Fruit fly (Drosophila melanogaster) whole organism, embryonic: ENCODE measurements around the gene CG10597.

Experiments
- Asciz ChIP-seq: fragments of 200-800 bp; sonication (Bioruptor generic); optimal IDR thresholded peaks from 2 replicates; lab custom pipeline; 2017; ENCODE audit warnings: missing biosample characterization, mild to moderate bottlenecking, missing genetic modification characterization, missing genetic modification reagents
- Blimp-1 ChIP-seq: fragments of 200-800 bp; sonication (Bioruptor generic); optimal IDR thresholded peaks from 3 replicates; lab custom pipeline; 2018; ENCODE audit warnings: missing biosample characterization, missing genetic modification characterization, mild to moderate bottlenecking, moderate library complexity, missing genetic modification reagents
- BtbVII ChIP-seq: fragments of 200-800 bp; sonication (Bioruptor generic); optimal IDR thresholded peaks from 3 replicates; lab custom pipeline; 2017; ENCODE audit warnings: missing biosample characterization, mild to moderate bottlenecking, missing genetic modification characterization
- Bteb2 ChIP-seq: fragments of 200-800 bp; sonication (Bioruptor generic); optimal IDR thresholded peaks from 2 replicates; lab custom pipeline; 2016; ENCODE audit warnings: missing biosample characterization, missing genetic modification characterization
- CG13287 ChIP-seq: fragments of 200-800 bp; sonication (Bioruptor generic); IDR thresholded peaks from 2 replicates; pipeline ENCODE4 v1.3.6; 2022; ENCODE audit warnings: missing biosample characterization, missing genetic modification characterization; ENCODE audit not compliant: partially characterized antibody
- CG14667 ChIP-seq: fragments of 200-800 bp; sonication (Bioruptor generic); IDR thresholded peaks from 2 replicates; pipeline ENCODE4 v1.3.6; 2022; ENCODE audit warnings: missing biosample characterization, missing genetic modification characterization
- CG17385 ChIP-seq: fragments of 200-800 bp; sonication (Bioruptor generic); optimal IDR thresholded peaks from 3 replicates; lab custom pipeline; 2018; ENCODE audit warnings: missing biosample characterization, mild to moderate bottlenecking, missing genetic modification characterization
- CG17912 ChIP-seq: fragments of 200-800 bp; sonication (Bioruptor generic); optimal IDR thresholded peaks from 2 replicates; lab custom pipeline; 2018; ENCODE audit warnings: missing biosample characterization, mild to moderate bottlenecking, missing genetic modification characterization
- CG18764 ChIP-seq: fragments of 200-800 bp; sonication (Bioruptor generic); optimal IDR thresholded peaks from 3 replicates; lab custom pipeline; 2016; ENCODE audit warnings: missing biosample characterization, missing genetic modification characterization
- CG2199 ChIP-seq: fragments of 200-800 bp; sonication (Bioruptor generic); IDR thresholded peaks from 3 replicates; pipeline ENCODE4 v1.3.6; 2022; ENCODE audit warnings: missing biosample characterization, missing genetic modification characterization
- CG2678 ChIP-seq: fragments of 200-800 bp; sonication (Bioruptor generic); optimal IDR thresholded peaks from 3 replicates; lab custom pipeline; 2019; ENCODE audit warnings: missing biosample characterization, mild to moderate bottlenecking, missing genetic modification characterization, moderate library complexity
- CG30403 ChIP-seq: fragments of 200-800 bp; sonication (Bioruptor generic); optimal IDR thresholded peaks from 3 replicates; lab custom pipeline; 2016; ENCODE audit warnings: missing biosample characterization, missing genetic modification characterization
- CG31224 ChIP-seq: fragments of 200-800 bp; sonication (Bioruptor generic); IDR thresholded peaks from 2 replicates; pipeline ENCODE4 v1.3.6; 2022; ENCODE audit warnings: missing biosample characterization, missing genetic modification characterization
- CG31388 ChIP-seq: fragments of 200-800 bp; sonication (Bioruptor generic); optimal IDR thresholded peaks from 2 replicates; lab custom pipeline; 2016; ENCODE audit warnings: missing biosample characterization, missing genetic modification characterization
- CG31441 ChIP-seq: fragments of 200-800 bp; sonication (Bioruptor generic); IDR thresholded peaks from 2 replicates; pipeline ENCODE4 v1.3.6; 2022; ENCODE audit warnings: missing biosample characterization, missing genetic modification characterization
- CG34376 ChIP-seq: fragments of 200-800 bp; sonication (Bioruptor generic); optimal IDR thresholded peaks from 2 replicates; lab custom pipeline; 2018; ENCODE audit warnings: missing biosample characterization, mild to moderate bottlenecking, missing genetic modification characterization
- CG4617 ChIP-seq: fragments of 200-800 bp; sonication (Bioruptor generic); optimal IDR thresholded peaks from 3 replicates; lab custom pipeline; 2016; ENCODE audit warnings: missing biosample characterization, missing genetic modification characterization, borderline replicate concordance
- CG4820 ChIP-seq: fragments of 200-800 bp; sonication (Bioruptor generic); optimal IDR thresholded peaks from 3 replicates; lab custom pipeline; 2016; ENCODE audit warnings: missing biosample characterization, missing genetic modification characterization
- CG6254 ChIP-seq: fragments of 200-800 bp; sonication (Bioruptor generic); optimal IDR thresholded peaks from 3 replicates; lab custom pipeline; 2017; ENCODE audit warnings: mild to moderate bottlenecking, missing biosample characterization, missing genetic modification reagents, missing genetic modification characterization
- CG6683 ChIP-seq: fragments of 200-800 bp; sonication (Bioruptor generic); optimal IDR thresholded peaks from 2 replicates; lab custom pipeline; 2017; ENCODE audit warnings: missing biosample characterization, mild to moderate bottlenecking, missing genetic modification characterization, missing genetic modification reagents
- ERR ChIP-seq: fragments of 200-800 bp; sonication (Bioruptor generic); optimal IDR thresholded peaks from 2 replicates; lab custom pipeline; 2016; ENCODE audit warnings: missing biosample characterization, missing genetic modification characterization
- Hr3 ChIP-seq: fragments of 200-800 bp; sonication (Bioruptor generic); optimal IDR thresholded peaks from 3 replicates; lab custom pipeline; 2016; ENCODE audit warnings: missing biosample characterization, missing genetic modification characterization
- Hr51 ChIP-seq, 2 experiments: fragments of 200-800 bp; sonication (Bioruptor generic); optimal IDR thresholded peaks; 2 replicates in 1 of 2; 3 replicates in 1 of 2; lab custom pipeline; 2016 to 2018; ENCODE audit warnings: missing biosample characterization in 2 of 2, missing genetic modification characterization in 2 of 2, mild to moderate bottlenecking in 1 of 2, moderate library complexity in 1 of 2
- Hsf ChIP-seq: fragments of 200-800 bp; sonication (Bioruptor generic); optimal IDR thresholded peaks from 3 replicates; lab custom pipeline; 2016; ENCODE audit warnings: missing biosample characterization, missing genetic modification characterization
- Max ChIP-seq: fragments of 200-800 bp; sonication (Bioruptor generic); optimal IDR thresholded peaks from 2 replicates; lab custom pipeline; 2016; ENCODE audit warnings: missing biosample characterization, mild to moderate bottlenecking, missing genetic modification characterization
- NK7.1 ChIP-seq: fragments of 200-800 bp; sonication (Bioruptor generic); optimal IDR thresholded peaks from 3 replicates; lab custom pipeline; 2016; ENCODE audit warnings: missing biosample characterization, missing genetic modification characterization
- Neu2 ChIP-seq: fragments of 200-800 bp; sonication (Bioruptor generic); optimal IDR thresholded peaks from 3 replicates; lab custom pipeline; 2016; ENCODE audit warnings: missing biosample characterization, missing genetic modification characterization, borderline replicate concordance
- Scr ChIP-seq: fragments of 200-800 bp; sonication (Bioruptor generic); IDR thresholded peaks from 2 replicates; pipeline ENCODE4 v1.3.6; 2022; ENCODE audit warnings: missing biosample characterization, missing genetic modification characterization; ENCODE audit not compliant: partially characterized antibody
- Sox102F ChIP-seq: fragments of 200-800 bp; sonication (Bioruptor generic); optimal IDR thresholded peaks from 2 replicates; lab custom pipeline; 2018; ENCODE audit warnings: missing biosample characterization, mild to moderate bottlenecking, missing genetic modification characterization, moderate library complexity
- Ssrp ChIP-seq: fragments of 200-800 bp; sonication (Bioruptor generic); optimal IDR thresholded peaks from 2 replicates; lab custom pipeline; 2018; ENCODE audit warnings: missing biosample characterization, mild to moderate bottlenecking, missing genetic modification characterization, moderate library complexity
- Trl ChIP-seq, 3 experiments: fragments of >200 bp in 2 of 3; fragments of 200-800 bp in 1 of 3; sonication (Bioruptor generic) in 1 of 3; optimal IDR thresholded peaks; 2 replicates in 1 of 3; 3 replicates in 2 of 3; lab custom pipeline; 2016 to 2017; ENCODE audit warnings: missing biosample characterization in 1 of 3, missing genetic modification characterization in 1 of 3
- abd-A ChIP-seq: fragments of 200-800 bp; sonication (Bioruptor generic); optimal IDR thresholded peaks from 3 replicates; lab custom pipeline; 2019; ENCODE audit warnings: missing biosample characterization, mild to moderate bottlenecking, missing genetic modification characterization, moderate library complexity
- ac ChIP-seq: fragments of 200-800 bp; sonication (Bioruptor generic); optimal IDR thresholded peaks from 3 replicates; lab custom pipeline; 2017; ENCODE audit warnings: missing biosample characterization, mild to moderate bottlenecking, missing genetic modification characterization
- ash1 ChIP-seq: fragments of 200-800 bp; sonication (Bioruptor generic); optimal IDR thresholded peaks from 2 replicates; lab custom pipeline; 2018; ENCODE audit warnings: missing biosample characterization, mild to moderate bottlenecking, missing genetic modification characterization
- bab2 ChIP-seq: fragments of 200-800 bp; sonication (Bioruptor generic); optimal IDR thresholded peaks from 2 replicates; lab custom pipeline; 2016; ENCODE audit warnings: missing biosample characterization, missing genetic modification characterization
- corto ChIP-seq: fragments of 200-800 bp; sonication (Bioruptor generic); optimal IDR thresholded peaks from 2 replicates; lab custom pipeline; 2016; ENCODE audit warnings: missing biosample characterization, mild to moderate bottlenecking, missing genetic modification characterization, moderate library complexity
- crol ChIP-seq: fragments of 200-800 bp; sonication (Bioruptor generic); IDR thresholded peaks from 2 replicates; pipeline ENCODE4 v1.3.6; 2022; ENCODE audit warnings: missing biosample characterization, missing genetic modification characterization
- dysf ChIP-seq: fragments of 200-800 bp; sonication (Bioruptor generic); IDR thresholded peaks from 3 replicates; pipeline ENCODE4 v1.3.6; 2022; ENCODE audit warnings: missing biosample characterization, missing genetic modification characterization
- gcm ChIP-seq: fragments of 200-800 bp; sonication (Bioruptor generic); optimal IDR thresholded peaks from 2 replicates; lab custom pipeline; 2019; ENCODE audit warnings: missing biosample characterization, mild to moderate bottlenecking, missing genetic modification characterization, moderate library complexity
- her ChIP-seq: fragments of 200-800 bp; sonication (Bioruptor generic); optimal IDR thresholded peaks from 2 replicates; lab custom pipeline; 2016; ENCODE audit warnings: missing biosample characterization, missing genetic modification characterization
- inv ChIP-seq: fragments of 200-800 bp; sonication (Bioruptor generic); IDR thresholded peaks from 2 replicates; pipeline ENCODE4 v1.3.6; 2022; ENCODE audit warnings: missing biosample characterization, missing genetic modification characterization; ENCODE audit not compliant: partially characterized antibody
- pb ChIP-seq: fragments of 200-800 bp; sonication (Bioruptor generic); optimal IDR thresholded peaks from 3 replicates; lab custom pipeline; 2016; ENCODE audit warnings: missing biosample characterization, missing genetic modification characterization
- pho ChIP-seq: fragments of 200-800 bp; sonication (Bioruptor generic); optimal IDR thresholded peaks from 2 replicates; lab custom pipeline; 2016; ENCODE audit warnings: missing biosample characterization, missing genetic modification characterization
- sisA ChIP-seq: fragments of 200-800 bp; sonication (Bioruptor generic); IDR thresholded peaks from 2 replicates; pipeline ENCODE4 v1.3.6; 2022; ENCODE audit warnings: missing biosample characterization, missing genetic modification characterization
- slbo ChIP-seq: fragments of 200-800 bp; sonication (Bioruptor generic); IDR thresholded peaks from 2 replicates; pipeline ENCODE4 v1.3.6; 2022; ENCODE audit warnings: missing biosample characterization, missing genetic modification characterization
- sug ChIP-seq: fragments of 200-800 bp; optimal IDR thresholded peaks from 2 replicates; lab custom pipeline; 2019; ENCODE audit warnings: missing biosample characterization, mild to moderate bottlenecking, missing genetic modification characterization, moderate library complexity
- tup ChIP-seq: fragments of 200-800 bp; sonication (Bioruptor generic); optimal IDR thresholded peaks from 2 replicates; lab custom pipeline; 2016; ENCODE audit warnings: missing biosample characterization, mild to moderate bottlenecking, missing genetic modification characterization, moderate library complexity
- unc-4 ChIP-seq: fragments of 200-800 bp; sonication (Bioruptor generic); IDR thresholded peaks from 2 replicates; pipeline ENCODE4 v1.3.6; 2022; ENCODE audit warnings: missing biosample characterization, missing genetic modification characterization; ENCODE audit not compliant: partially characterized antibody
- unpg ChIP-seq: fragments of 200-800 bp; sonication (Bioruptor generic); optimal IDR thresholded peaks from 3 replicates; lab custom pipeline; 2018; ENCODE audit warnings: missing biosample characterization, mild to moderate bottlenecking, missing genetic modification characterization, moderate library complexity
- usp ChIP-seq: fragments of >200 bp; optimal IDR thresholded peaks from 2 replicates; lab custom pipeline; 2017; ENCODE audit warnings: missing biosample characterization, missing genetic modification characterization

The CG10597 gene

dm6 chrX:17187495-17187894 lies 43.3 kb downstream of the CG10597 start (continued):
- no peak for TF ChIP-seq gcm (GFP tag; lab: Kevin White, UChicago)
- TF ChIP-seq CG4820, result no peak
- peak; percentile 31 for TF ChIP-seq Blimp-1
- no peak for TF ChIP-seq Bteb2 (GFP tag; lab: Kevin White, UChicago)
- peak; percentile 48 for TF ChIP-seq unpg (GFP tag; lab: Kevin White, UChicago)
- no peak for TF ChIP-seq slbo
- no peak for TF ChIP-seq tup (GFP tag; lab: Kevin White, UChicago)
- peak; percentile 37 for TF ChIP-seq Ssrp
- TF ChIP-seq NK7.1 (GFP tag; lab: Kevin White, UChicago), result no peak
- no peak for TF ChIP-seq ac
- no peak for TF ChIP-seq usp (GFP tag; lab: Kevin White, UChicago)
- no peak for TF ChIP-seq CG31388 (GFP tag; lab: Kevin White, UChicago)
- TF ChIP-seq Hr51 (GFP tag; optimal IDR thresholded peaks at IDR 0.05; lab: Kevin White, UChicago), result peak in 1 of 2 experiments; percentile 50
- no peak for TF ChIP-seq pb (GFP tag; lab: Kevin White, UChicago)
- no peak for TF ChIP-seq her (GFP tag; lab: Kevin White, UChicago)
- TF ChIP-seq Sox102F (GFP tag; lab: Kevin White, UChicago), result peak; percentile 46
- no peak for TF ChIP-seq ash1
- peak; percentile 31; the same call in 1 of the 2 replicates for TF ChIP-seq sisA (GFP tag; lab: Robert Waterston, UW)
- TF ChIP-seq Neu2 (GFP tag; lab: Kevin White, UChicago), result no peak
- no peak for TF ChIP-seq CG4617 (GFP tag; lab: Kevin White, UChicago)
- peak; percentile 15 for TF ChIP-seq CG30403
- no peak for TF ChIP-seq CG2678 (tag; lab: Kevin White, UChicago)
- TF ChIP-seq CG34376 (GFP tag; lab: Kevin White, UChicago), result no peak
- TF ChIP-seq CG6683, result no peak
- TF ChIP-seq Asciz, result no peak
- TF ChIP-seq abd-A (tag; lab: Kevin White, UChicago), result no peak
- no peak for TF ChIP-seq Hr3 (GFP tag; lab: Kevin White, UChicago)
- no peak for TF ChIP-seq unc-4 (GFP tag; lab: Robert Waterston, UW)
- TF ChIP-seq CG18764 (GFP tag; lab: Kevin White, UChicago), result no peak
- no peak for TF ChIP-seq Hsf (GFP tag; lab: Kevin White, UChicago)
- no peak for TF ChIP-seq bab2
- peak; percentile 35; the same call in 1 of the 2 replicates for TF ChIP-seq CG31441
- no peak for TF ChIP-seq CG17385 (GFP tag; lab: Kevin White, UChicago)
- no peak for TF ChIP-seq sug (tag; lab: Kevin White, UChicago)
- TF ChIP-seq CG13287 (GFP tag; lab: Robert Waterston, UW), result no peak
- no peak for TF ChIP-seq CG6254 (GFP tag; lab: Kevin White, UChicago)
- TF ChIP-seq Trl (optimal IDR thresholded peaks at IDR 0.05; lab: Kevin White, UChicago), result no peak
- TF ChIP-seq Trl (GFP tag; optimal IDR thresholded peaks at IDR 0.05; lab: Kevin White, UChicago), result no peak
- TF ChIP-seq CG31224, result no peak
- no peak for TF ChIP-seq CG17912 (GFP tag; lab: Kevin White, UChicago)
- TF ChIP-seq corto (GFP tag; lab: Kevin White, UChicago), result no peak
- TF ChIP-seq CG14667 (GFP tag; lab: Robert Waterston, UW), result no peak
- TF ChIP-seq pho, result no peak
- no peak for TF ChIP-seq Scr (GFP tag; lab: Robert Waterston, UW)
- no peak for TF ChIP-seq crol (GFP tag; lab: Robert Waterston, UW)
- no peak for TF ChIP-seq Max (GFP tag; lab: Kevin White, UChicago)
- no peak for TF ChIP-seq BtbVII (GFP tag; lab: Kevin White, UChicago)
- TF ChIP-seq ERR (GFP tag; lab: Kevin White, UChicago), result no peak
- peak; percentile 39; the same call in 1 of the 3 replicates for TF ChIP-seq dysf (GFP tag; lab: Robert Waterston, UW)
- no peak for TF ChIP-seq inv
- TF ChIP-seq CG2199, result no peak
